Fruit fly (Drosophila melanogaster) whole organism, adult: ENCODE measurements around the gene gcm2.

Source experiments
- CG12768 ChIP-seq: fragments of 200-800 bp; sonication (Bioruptor generic); optimal IDR thresholded peaks from 2 replicates; lab custom pipeline; 2017; ENCODE audit warnings: missing biosample characterization, missing genetic modification characterization, mild to moderate bottlenecking, moderate library complexity, missing genetic modification reagents
- bab1 ChIP-seq: fragments of 200-800 bp; sonication (Bioruptor generic); optimal IDR thresholded peaks from 3 replicates; lab custom pipeline; 2019; ENCODE audit warnings: missing biosample characterization, mild to moderate bottlenecking, missing genetic modification characterization, moderate library complexity

dm6 chr2L:9633098-9633497 lies 24.7 kb downstream of the gcm2 start:
- TF ChIP-seq CG12768 (GFP tag; lab: Kevin White, UChicago): no peak
- TF ChIP-seq bab1 (GFP tag; lab: Kevin White, UChicago): no peak
